Fruit fly (Drosophila melanogaster) whole organism, embryonic: ENCODE results near the gene Exn.

Experiments
- Adf1 ChIP-seq: fragments of 200-800 bp; sonication (Bioruptor generic); IDR thresholded peaks from 2 replicates; pipeline ENCODE4 v1.3.6; 2022; ENCODE audit warnings: missing biosample characterization, missing genetic modification characterization
- Bgb ChIP-seq: fragments of 200-800 bp; sonication (Bioruptor generic); IDR thresholded peaks from 2 replicates; pipeline ENCODE4 v1.3.6; 2022; ENCODE audit warnings: missing biosample characterization, missing genetic modification characterization; ENCODE audit not compliant: partially characterized antibody
- BtbVII ChIP-seq: fragments of 200-800 bp; sonication (Bioruptor generic); optimal IDR thresholded peaks from 3 replicates; lab custom pipeline; 2017; ENCODE audit warnings: missing biosample characterization, mild to moderate bottlenecking, missing genetic modification characterization
- CG10543 ChIP-seq: fragments of 200-800 bp; sonication (Bioruptor generic); optimal IDR thresholded peaks from 3 replicates; lab custom pipeline; 2017; ENCODE audit warnings: missing biosample characterization, mild to moderate bottlenecking, missing genetic modification characterization, moderate library complexity
- CG14710 ChIP-seq: fragments of 200-800 bp; sonication (Bioruptor generic); optimal IDR thresholded peaks from 3 replicates; lab custom pipeline; 2019; ENCODE audit warnings: missing biosample characterization, mild to moderate bottlenecking, missing genetic modification characterization, moderate library complexity
- CG18599 ChIP-seq: fragments of 200-800 bp; sonication (Bioruptor generic); optimal IDR thresholded peaks from 3 replicates; lab custom pipeline; 2017; ENCODE audit warnings: missing biosample characterization, missing genetic modification characterization, mild to moderate bottlenecking, moderate library complexity, missing genetic modification reagents
- CG2678 ChIP-seq: fragments of 200-800 bp; sonication (Bioruptor generic); optimal IDR thresholded peaks from 3 replicates; lab custom pipeline; 2019; ENCODE audit warnings: missing biosample characterization, mild to moderate bottlenecking, missing genetic modification characterization, moderate library complexity
- CG31441 ChIP-seq: fragments of 200-800 bp; sonication (Bioruptor generic); IDR thresholded peaks from 2 replicates; pipeline ENCODE4 v1.3.6; 2022; ENCODE audit warnings: missing biosample characterization, missing genetic modification characterization
- CG34422 ChIP-seq: fragments of 200-800 bp; sonication (Bioruptor generic); IDR thresholded peaks from 3 replicates; pipeline ENCODE4 v1.3.6; 2022; ENCODE audit warnings: missing biosample characterization, missing genetic modification characterization
- CG4360 ChIP-seq: fragments of 200-800 bp; sonication (Bioruptor generic); IDR thresholded peaks from 2 replicates; pipeline ENCODE4 v1.3.6; 2022; ENCODE audit warnings: missing biosample characterization, missing genetic modification characterization
- CG6175 ChIP-seq: fragments of 200-800 bp; sonication (Bioruptor generic); IDR thresholded peaks from 3 replicates; pipeline ENCODE4 v1.3.6; 2022; ENCODE audit warnings: missing biosample characterization, missing genetic modification characterization
- CG6654 ChIP-seq: fragments of 200-800 bp; sonication (Bioruptor generic); optimal IDR thresholded peaks from 2 replicates; lab custom pipeline; 2017; ENCODE audit warnings: missing biosample characterization, mild to moderate bottlenecking, missing genetic modification characterization
- CG6791 ChIP-seq: fragments of 200-800 bp; sonication (Bioruptor generic); IDR thresholded peaks from 3 replicates; pipeline ENCODE4 v1.3.6; 2022; ENCODE audit warnings: missing biosample characterization, missing genetic modification characterization; ENCODE audit not compliant: partially characterized antibody
- CG6854 ChIP-seq: fragments of 200-800 bp; sonication (Bioruptor generic); optimal IDR thresholded peaks from 3 replicates; lab custom pipeline; 2017; ENCODE audit warnings: missing biosample characterization, mild to moderate bottlenecking, missing genetic modification characterization
- CG8089 ChIP-seq: fragments of 200-800 bp; sonication (Bioruptor generic); optimal IDR thresholded peaks from 3 replicates; lab custom pipeline; 2016; ENCODE audit warnings: missing biosample characterization, missing genetic modification characterization
- CG8290 ChIP-seq, 3 experiments: fragments of 200-800 bp; sonication (Bioruptor generic); optimal IDR thresholded peaks; 2 replicates each; lab custom pipeline; 2016 to 2019; ENCODE audit warnings: missing biosample characterization in 3 of 3, missing genetic modification characterization in 3 of 3, mild to moderate bottlenecking in 2 of 3, moderate library complexity in 1 of 3
- CG8359 ChIP-seq: fragments of 200-800 bp; sonication (Bioruptor generic); optimal IDR thresholded peaks from 2 replicates; lab custom pipeline; 2017; ENCODE audit warnings: missing biosample characterization, mild to moderate bottlenecking, missing genetic modification characterization, borderline replicate concordance
- Fer1 ChIP-seq: fragments of 200-800 bp; sonication (Bioruptor generic); optimal IDR thresholded peaks from 2 replicates; lab custom pipeline; 2017; ENCODE audit warnings: missing biosample characterization, mild to moderate bottlenecking, missing genetic modification characterization
- Hey ChIP-seq: fragments of 200-800 bp; sonication (Bioruptor generic); optimal IDR thresholded peaks from 3 replicates; lab custom pipeline; 2018; ENCODE audit warnings: missing biosample characterization, mild to moderate bottlenecking, missing genetic modification characterization
- HmgZ ChIP-seq: fragments of 200-800 bp; sonication (Bioruptor generic); optimal IDR thresholded peaks from 2 replicates; lab custom pipeline; 2018; ENCODE audit warnings: missing biosample characterization, mild to moderate bottlenecking, missing genetic modification characterization
- Jarid2 ChIP-seq: fragments of 200-800 bp; sonication (Bioruptor generic); optimal IDR thresholded peaks from 3 replicates; lab custom pipeline; 2017; ENCODE audit warnings: mild to moderate bottlenecking, missing biosample characterization, missing genetic modification reagents, missing genetic modification characterization
- Opbp ChIP-seq: fragments of 200-800 bp; sonication (Bioruptor generic); IDR thresholded peaks from 3 replicates; pipeline ENCODE4 v1.3.6; 2022; ENCODE audit warnings: missing biosample characterization, missing genetic modification characterization; ENCODE audit not compliant: partially characterized antibody
- Pdp1 ChIP-seq, 2 experiments: fragments of 200-800 bp; sonication (Bioruptor generic); optimal IDR thresholded peaks; 3 replicates each; lab custom pipeline; 2016; ENCODE audit warnings: missing biosample characterization in 2 of 2, missing genetic modification characterization in 2 of 2, mild to moderate bottlenecking in 1 of 2, moderate library complexity in 1 of 2
- Rx ChIP-seq: fragments of 200-800 bp; sonication (Bioruptor generic); IDR thresholded peaks from 2 replicates; pipeline ENCODE4 v1.3.6; 2022; ENCODE audit warnings: missing biosample characterization, missing genetic modification characterization
- Spps ChIP-seq: fragments of 200-800 bp; sonication (Bioruptor generic); optimal IDR thresholded peaks from 2 replicates; lab custom pipeline; 2018; ENCODE audit warnings: missing biosample characterization, mild to moderate bottlenecking, missing genetic modification characterization
- cas ChIP-seq: fragments of 200-800 bp; sonication (Bioruptor generic); IDR thresholded peaks from 2 replicates; pipeline ENCODE4 v1.3.6; 2022; ENCODE audit warnings: missing biosample characterization, missing genetic modification characterization
- chinmo ChIP-seq: fragments of 200-800 bp; sonication (Bioruptor generic); IDR thresholded peaks from 4 replicates; pipeline ENCODE4 v1.3.6; 2022; ENCODE audit warnings: missing biosample characterization, missing genetic modification characterization; ENCODE audit not compliant: partially characterized antibody
- ci ChIP-seq: fragments of 200-800 bp; sonication (Bioruptor generic); IDR thresholded peaks from 3 replicates; pipeline ENCODE4 v1.3.6; 2022; ENCODE audit warnings: missing biosample characterization, missing genetic modification characterization
- crc ChIP-seq: fragments of 200-800 bp; sonication (Bioruptor generic); optimal IDR thresholded peaks from 2 replicates; lab custom pipeline; 2016; ENCODE audit warnings: missing biosample characterization, missing genetic modification characterization
- croc ChIP-seq: fragments of 200-800 bp; sonication (Bioruptor generic); conservative IDR thresholded peaks from 3 replicates; pipeline ENCODE4 v1.3.6; 2022; ENCODE audit warnings: missing biosample characterization, missing genetic modification characterization
- cwo ChIP-seq: fragments of 200-800 bp; sonication (Bioruptor generic); optimal IDR thresholded peaks from 3 replicates; lab custom pipeline; 2017; ENCODE audit warnings: missing biosample characterization, missing genetic modification characterization, mild to moderate bottlenecking, moderate library complexity, missing genetic modification reagents
- esg ChIP-seq: fragments of 200-800 bp; sonication (Bioruptor generic); conservative IDR thresholded peaks from 2 replicates; pipeline ENCODE4 v1.3.6; 2022; ENCODE audit warnings: missing biosample characterization, missing genetic modification characterization
- exex ChIP-seq: fragments of 200-800 bp; sonication (Bioruptor generic); optimal IDR thresholded peaks from 4 replicates; lab custom pipeline; 2018; ENCODE audit warnings: missing biosample characterization, mild to moderate bottlenecking, missing genetic modification characterization, moderate library complexity
- eyg ChIP-seq: fragments of 200-800 bp; sonication (Bioruptor generic); optimal IDR thresholded peaks from 3 replicates; lab custom pipeline; 2016; ENCODE audit warnings: missing biosample characterization, missing genetic modification characterization
- fd102C ChIP-seq: fragments of 200-800 bp; sonication (Bioruptor generic); optimal IDR thresholded peaks from 2 replicates; lab custom pipeline; 2018; ENCODE audit warnings: missing biosample characterization, mild to moderate bottlenecking, missing genetic modification characterization, moderate library complexity
- fru ChIP-seq: fragments of >200 bp; optimal IDR thresholded peaks from 2 replicates; lab custom pipeline; 2017
- grau ChIP-seq: fragments of 200-800 bp; optimal IDR thresholded peaks from 3 replicates; lab custom pipeline; 2019; ENCODE audit warnings: missing biosample characterization, mild to moderate bottlenecking, missing genetic modification characterization, moderate library complexity
- lab ChIP-seq: fragments of 200-800 bp; sonication (Bioruptor generic); optimal IDR thresholded peaks from 3 replicates; lab custom pipeline; 2017; ENCODE audit warnings: missing biosample characterization, missing genetic modification characterization, mild to moderate bottlenecking, moderate library complexity, missing genetic modification reagents
- lmd ChIP-seq: fragments of 200-800 bp; sonication (Bioruptor generic); IDR thresholded peaks from 2 replicates; pipeline ENCODE4 v1.3.6; 2022; ENCODE audit warnings: missing biosample characterization, missing genetic modification characterization
- mirr ChIP-seq: fragments of 200-800 bp; sonication (Bioruptor generic); optimal IDR thresholded peaks from 3 replicates; lab custom pipeline; 2018; ENCODE audit warnings: missing biosample characterization, mild to moderate bottlenecking, missing genetic modification characterization
- odd ChIP-seq: fragments of 200-800 bp; sonication (Bioruptor generic); optimal IDR thresholded peaks from 2 replicates; lab custom pipeline; 2017; ENCODE audit warnings: missing biosample characterization, mild to moderate bottlenecking, missing genetic modification characterization
- otp ChIP-seq: fragments of 200-800 bp; sonication (Bioruptor generic); IDR thresholded peaks from 3 replicates; pipeline ENCODE4, ENCODE4 v1.3.6; 2022; ENCODE audit warnings: missing biosample characterization, missing genetic modification characterization
- pros ChIP-seq: fragments of 200-800 bp; sonication (Bioruptor generic); optimal IDR thresholded peaks from 3 replicates; lab custom pipeline; 2019; ENCODE audit warnings: missing biosample characterization, mild to moderate bottlenecking, missing genetic modification characterization, moderate library complexity
- rib ChIP-seq: fragments of 200-800 bp; sonication (Bioruptor generic); IDR thresholded peaks from 2 replicates; pipeline ENCODE4 v1.3.6; 2022; ENCODE audit warnings: missing biosample characterization, missing genetic modification characterization
- slbo ChIP-seq: fragments of 200-800 bp; sonication (Bioruptor generic); IDR thresholded peaks from 2 replicates; pipeline ENCODE4 v1.3.6; 2022; ENCODE audit warnings: missing biosample characterization, missing genetic modification characterization
- tap ChIP-seq: fragments of 200-800 bp; optimal IDR thresholded peaks from 3 replicates; lab custom pipeline; 2019; ENCODE audit warnings: missing biosample characterization, mild to moderate bottlenecking, missing genetic modification characterization, moderate library complexity
- unpg ChIP-seq: fragments of 200-800 bp; sonication (Bioruptor generic); optimal IDR thresholded peaks from 3 replicates; lab custom pipeline; 2018; ENCODE audit warnings: missing biosample characterization, mild to moderate bottlenecking, missing genetic modification characterization, moderate library complexity
- yki ChIP-seq: fragments of >200 bp; optimal IDR thresholded peaks from 3 replicates; lab custom pipeline; 2018
- zfh1 ChIP-seq: fragments of 200-800 bp; sonication (Bioruptor generic); IDR thresholded peaks from 3 replicates; pipeline ENCODE4 v1.3.6; 2022; ENCODE audit warnings: missing biosample characterization, missing genetic modification characterization

Gene Exn

DNA sequence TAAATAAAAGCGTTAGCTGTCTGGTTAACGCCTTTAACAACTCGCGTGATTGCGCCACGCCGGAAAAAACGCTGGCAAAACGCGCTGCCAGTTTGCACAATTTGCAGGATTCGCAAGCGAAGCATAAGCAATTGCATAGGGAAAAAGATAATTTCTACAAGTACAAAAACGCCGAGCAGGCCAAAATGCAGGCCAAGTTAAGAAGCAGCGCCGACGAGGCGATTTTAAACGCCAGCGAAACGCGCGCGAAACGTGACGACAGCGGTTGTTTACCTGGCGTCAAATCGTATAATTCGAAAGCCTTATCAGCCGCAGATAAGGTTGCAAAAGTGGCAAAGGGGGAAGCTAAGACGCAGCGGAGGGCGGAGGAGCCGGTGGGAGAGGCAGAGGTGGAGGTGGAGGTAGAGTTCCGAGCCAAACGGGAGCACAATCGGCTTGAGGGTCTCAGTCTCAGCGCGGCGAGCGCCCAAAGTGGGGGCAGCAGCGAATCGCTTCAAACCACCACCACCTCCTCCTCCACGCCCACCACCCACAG lies 11.4 kb downstream of the Exn start (continued):
- TF ChIP-seq grau (tag; lab: Kevin White, UChicago) (no peak), cwo (GFP tag; lab: Kevin White, UChicago) (peak; percentile 38), lmd (GFP tag; lab: Robert Waterston, UW) (no peak), croc (no peak), BtbVII (GFP tag; lab: Kevin White, UChicago) (peak; percentile 29), Jarid2 (GFP tag; lab: Kevin White, UChicago) (peak; percentile 28), otp (GFP tag; lab: Robert Waterston, UW) (no peak), Hey (peak; percentile 39), Adf1 (peak; percentile 72), Pdp1 (GFP tag; optimal IDR thresholded peaks at IDR 0.05; lab: Kevin White, UChicago) (peak in 1 of 2 experiments; percentile 17), CG10543 (GFP tag; lab: Kevin White, UChicago) (peak; percentile 65), Bgb (peak; percentile 16; the same call in 1 of the 2 replicates), CG6854 (GFP tag; lab: Kevin White, UChicago) (no peak), CG14710 (tag; lab: Kevin White, UChicago) (no peak), lab (GFP tag; lab: Kevin White, UChicago) (peak; percentile 64), Spps (tag; lab: Kevin White, UChicago) (no peak), CG6654 (GFP tag; lab: Kevin White, UChicago) (no peak), cas (GFP tag; lab: Robert Waterston, UW) (no peak), slbo (GFP tag; lab: Robert Waterston, UW) (no peak), chinmo (GFP tag; lab: Robert Waterston, UW) (0 out of 4 replicates have a peak, but pooled peaks have one; percentile 39), pros (GFP tag; lab: Kevin White, UChicago) (no peak), HmgZ (peak; percentile 61), exex (peak; percentile 53), unpg (GFP tag; lab: Kevin White, UChicago) (no peak), yki (lab: Kevin White, UChicago) (no peak), crc (no peak), esg (no peak), tap (tag; lab: Kevin White, UChicago) (no peak), CG2678 (tag; lab: Kevin White, UChicago) (peak; percentile 4), CG8089 (GFP tag; lab: Kevin White, UChicago) (no peak), ci (peak; percentile 46; the same call in 1 of the 3 replicates), odd (GFP tag; lab: Kevin White, UChicago) (peak; percentile 16), CG34422 (GFP tag; lab: Robert Waterston, UW) (0 out of 3 replicates have a peak, but pooled peaks have one; percentile 38), Opbp (GFP tag; lab: Robert Waterston, UW) (0 out of 3 replicates have a peak, but pooled peaks have one; percentile 21), CG6791 (GFP tag; lab: Robert Waterston, UW) (no peak), CG6175 (GFP tag; lab: Robert Waterston, UW) (peak; percentile 75), CG31441 (GFP tag; lab: Robert Waterston, UW) (no peak), CG8359 (GFP tag; lab: Kevin White, UChicago) (peak; percentile 100), CG18599 (GFP tag; lab: Kevin White, UChicago) (peak; percentile 68), CG4360 (no peak), Fer1 (GFP tag; lab: Kevin White, UChicago) (peak; percentile 29), fru (lab: Kevin White, UChicago) (no peak), rib (GFP tag; lab: Robert Waterston, UW) (0 out of 2 replicates have a peak, but pooled peaks have one; percentile 13), eyg (no peak), mirr (GFP tag; lab: Kevin White, UChicago) (peak; percentile 27), Rx (0 out of 2 replicates have a peak, but pooled peaks have one; percentile 3), fd102C (GFP tag; lab: Kevin White, UChicago) (no peak), zfh1 (GFP tag; lab: Robert Waterston, UW) (0 out of 3 replicates have a peak, but pooled peaks have one; percentile 15), CG8290 (GFP tag; optimal IDR thresholded peaks at IDR 0.05; lab: Kevin White, UChicago) (no peak), CG8290 (tag; optimal IDR thresholded peaks at IDR 0.05; lab: Kevin White, UChicago) (peak in 1 of 2 experiments; percentile 16)
